Worm (Caenorhabditis elegans): ENCODE results near the gene txt-14.

The txt-14 gene

ce11 chrV:18533606-18534005, 48.9 kb upstream of the txt-14 start, which contains the start of gene ints-5 (continued):
- TF ChIP-seq ceh-82 (tag; optimal IDR thresholded peaks at IDR 0.05) (peak; percentile 35 to 56 (median 38)), tbx-2 (tag; optimal IDR thresholded peaks at IDR 0.05) (peak; percentile 55)

ce11 chrV:18536015-18536414, 46.4 kb upstream of the txt-14 start:
- TF ChIP-seq nhr-71 (tag; optimal IDR thresholded peaks at IDR 0.05): no peak
- no peak for TF ChIP-seq F16B12.6 (tag; optimal IDR thresholded peaks at IDR 0.05)
- no peak for TF ChIP-seq pag-3 (tag; optimal IDR thresholded peaks at IDR 0.05; ENCODE audit: borderline replicate concordance, insufficient read depth)
- TF ChIP-seq nhr-20 (tag; optimal IDR thresholded peaks at IDR 0.05): no peak
- no peak for TF ChIP-seq hlh-17 (GFP tag; optimal IDR thresholded peaks at IDR 0.05; ENCODE audit: borderline replicate concordance)
- TF ChIP-seq ztf-4 (tag; optimal IDR thresholded peaks at IDR 0.05): no peak
- no peak for TF ChIP-seq egl-27 (tag; optimal IDR thresholded peaks at IDR 0.05)
- no peak for TF ChIP-seq lsy-2 (tag; optimal IDR thresholded peaks at IDR 0.05)
- no peak for TF ChIP-seq alr-1 (tag; optimal IDR thresholded peaks at IDR 0.05; ENCODE audit: borderline replicate concordance)
- no peak for TF ChIP-seq ceh-82 (tag; optimal IDR thresholded peaks at IDR 0.05)
- TF ChIP-seq lin-35 (GFP tag; optimal IDR thresholded peaks at IDR 0.05): no peak
- TF ChIP-seq nhr-11 (tag; optimal IDR thresholded peaks at IDR 0.05): no peak
- no peak for TF ChIP-seq xbp-1 (tag; optimal IDR thresholded peaks at IDR 0.05)
- no peak for TF ChIP-seq lin-13 (GFP tag; optimal IDR thresholded peaks at IDR 0.05)
- no peak for TF ChIP-seq ceh-63 (GFP tag; optimal IDR thresholded peaks at IDR 0.05)
- no peak for TF ChIP-seq sup-37 (GFP tag; optimal IDR thresholded peaks at IDR 0.05)
- TF ChIP-seq elt-3 (tag; optimal IDR thresholded peaks at IDR 0.05): no peak
- TF ChIP-seq fkh-4 (tag; optimal IDR thresholded peaks at IDR 0.05; ENCODE audit: borderline replicate concordance): no peak
- no peak for TF ChIP-seq nhr-85 (tag)

DNA sequence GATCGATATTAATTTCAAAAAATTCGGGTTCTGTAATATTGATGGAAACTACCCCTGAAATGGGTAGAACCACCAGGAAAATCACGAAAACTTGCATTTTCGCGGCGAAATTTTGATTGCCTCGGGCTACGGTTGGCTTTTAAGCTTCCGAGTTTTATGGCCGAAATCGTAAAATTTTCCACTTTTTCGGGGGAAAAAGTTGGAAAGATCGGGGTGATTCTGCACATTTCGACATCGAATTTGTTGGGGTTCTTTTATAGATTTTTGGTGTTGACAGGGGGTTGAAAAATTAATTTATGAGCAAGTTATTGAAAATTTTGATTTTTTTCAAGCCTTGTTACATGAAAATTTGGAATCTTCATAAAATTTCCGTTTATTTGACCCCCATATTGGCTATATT, 28.7 kb upstream of the txt-14 start, which contains the start of gene Y51A2D.8:
TSS of gene Y51A2D.8 (minus strand) at position 101 of the 400 bp plus-strand sequence.
- TF ChIP-seq nhr-90 (tag; optimal IDR thresholded peaks at IDR 0.05; ENCODE audit: poor library complexity) (no peak), nhr-47 (tag; optimal IDR thresholded peaks at IDR 0.05) (no peak), alr-1 (tag; optimal IDR thresholded peaks at IDR 0.05; ENCODE audit: borderline replicate concordance) (no peak)

DNA sequence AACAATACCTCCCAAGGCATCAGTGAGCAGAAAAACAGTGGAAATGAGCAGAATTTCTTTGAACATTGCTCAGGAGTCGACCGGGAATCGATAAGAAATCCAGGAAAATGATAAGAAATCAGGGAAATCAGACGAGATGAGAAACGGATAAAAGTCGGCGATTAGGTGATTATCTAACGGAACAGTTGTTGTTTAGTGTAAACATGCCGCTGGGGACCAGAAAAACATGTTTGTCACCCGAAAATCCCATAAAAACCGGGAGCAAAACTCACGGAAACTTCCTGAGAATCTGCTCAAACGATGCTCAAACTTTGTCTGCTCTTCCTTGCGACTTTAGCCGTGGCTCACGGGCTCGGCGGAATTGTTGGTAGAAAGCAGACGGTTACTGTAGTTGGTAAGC, 26.0 kb upstream of the txt-14 start, which contains the start of the genes ttr-24 and ttr-25:
TSS of gene ttr-24 (minus strand) at position 156 of the 400 bp plus-strand sequence.
TSS of gene ttr-25 (plus strand) at position 227 of the 400 bp plus-strand sequence.
- TF ChIP-seq lin-35 (GFP tag; optimal IDR thresholded peaks at IDR 0.05) (no peak), fos-1 (tag; optimal IDR thresholded peaks at IDR 0.05) (no peak), jun-1 (tag; optimal IDR thresholded peaks at IDR 0.05) (no peak), hlh-17 (GFP tag; optimal IDR thresholded peaks at IDR 0.05; ENCODE audit: borderline replicate concordance) (no peak), nhr-77 (tag; optimal IDR thresholded peaks at IDR 0.05) (no peak), rnt-1 (tag; optimal IDR thresholded peaks at IDR 0.05) (peak; percentile 51), nhr-12 (tag; optimal IDR thresholded peaks at IDR 0.05) (no peak), lin-14 (GFP tag; optimal IDR thresholded peaks at IDR 0.05) (peak; percentile 32), nhr-84 (tag; optimal IDR thresholded peaks at IDR 0.05) (no peak), ces-1 (GFP tag; optimal IDR thresholded peaks at IDR 0.05) (no peak), unc-130 (tag; optimal IDR thresholded peaks at IDR 0.05) (peak; percentile 38), lin-39 (tag; optimal IDR thresholded peaks at IDR 0.05) (no peak), nhr-19 (GFP tag; conservative IDR thresholded peaks at IDR 0.05) (peak; percentile 28), sup-37 (GFP tag; optimal IDR thresholded peaks at IDR 0.05) (no peak), elt-3 (tag; optimal IDR thresholded peaks at IDR 0.05) (no peak), nhr-20 (tag; optimal IDR thresholded peaks at IDR 0.05) (no peak), tlp-1 (tag; optimal IDR thresholded peaks at IDR 0.05) (no peak), xbp-1 (tag; optimal IDR thresholded peaks at IDR 0.05) (no peak), lsy-2 (tag; optimal IDR thresholded peaks at IDR 0.05) (no peak), unc-86 (tag; optimal IDR thresholded peaks at IDR 0.05) (no peak), nhr-11 (tag; optimal IDR thresholded peaks at IDR 0.05) (no peak), nhr-71 (tag; optimal IDR thresholded peaks at IDR 0.05) (peak; percentile 42), nhr-47 (tag; optimal IDR thresholded peaks at IDR 0.05) (no peak)
